Worm (Caenorhabditis elegans) whole organism, L4 larva: ENCODE data around the gene F48G7.8.

Experiments
- F26F4.8 ChIP-seq: fragments of 200-800 bp; sonication (Bioruptor generic); conservative IDR thresholded peaks from 2 replicates; pipeline ENCODE4 v1.3.6; 2022; ENCODE audit warnings: missing genetic modification characterization, missing compliant biosample characterization
- R02D3.7 ChIP-seq: fragments of 150-350 bp; sonication (generic microtip); optimal IDR thresholded peaks from 3 replicates; lab custom pipeline; 2014; ENCODE audit warnings: missing biosample characterization, missing genetic modification characterization
- T20F7.1 ChIP-seq: fragments of 200-800 bp; sonication (Bioruptor generic); optimal IDR thresholded peaks from 2 replicates; lab custom pipeline; 2018; ENCODE audit warnings: mild to moderate bottlenecking, missing genetic modification characterization, missing compliant biosample characterization
- Y105C5A.15 ChIP-seq: fragments of 200-800 bp; sonication (Bioruptor generic); IDR thresholded peaks from 2 replicates; pipeline ENCODE4 v1.3.6; 2022; ENCODE audit warnings: missing genetic modification characterization, missing compliant biosample characterization
- ZK337.2 ChIP-seq: fragments of 200-800 bp; sonication (Bioruptor generic); IDR thresholded peaks from 2 replicates; pipeline ENCODE4 v1.3.6; 2022; ENCODE audit warnings: missing genetic modification reagents, missing genetic modification characterization, missing compliant biosample characterization
- aha-1 ChIP-seq: fragments of 150-350 bp; peaks from one replicate; lab custom pipeline; 2014; ENCODE audit warnings: missing biosample characterization, missing genetic modification characterization
- ama-1 ChIP-seq: fragments of 150-350 bp; optimal IDR thresholded peaks from 2 replicates; lab custom pipeline; 2014; ENCODE audit warnings: inconsistent platforms, mixed read lengths
- arid-1 ChIP-seq: fragments of 200-800 bp; sonication (Bioruptor generic); conservative IDR thresholded peaks from 2 replicates; pipeline ENCODE4 v1.3.6; 2022; ENCODE audit warnings: missing genetic modification reagents, missing genetic modification characterization, missing compliant biosample characterization
- ceh-28 ChIP-seq: fragments of 150-350 bp; optimal IDR thresholded peaks from 2 replicates; lab custom pipeline; 2014; ENCODE audit warnings: missing biosample characterization, missing genetic modification reagents, missing genetic modification characterization
- ceh-32 ChIP-seq: sonication (generic microtip); optimal IDR thresholded peaks from 2 replicates; lab custom pipeline; 2016; ENCODE audit warnings: mild to moderate bottlenecking, missing genetic modification characterization, missing compliant biosample characterization; ENCODE audit not compliant: poor library complexity
- ceh-62 ChIP-seq: sonication (generic microtip); optimal IDR thresholded peaks from 2 replicates; lab custom pipeline; 2017; ENCODE audit warnings: missing biosample characterization, missing genetic modification characterization
- ceh-82 ChIP-seq: sonication (generic microtip); optimal IDR thresholded peaks from 2 replicates; lab custom pipeline; 2017; ENCODE audit warnings: missing biosample characterization, missing genetic modification characterization
- ctbp-1 ChIP-seq: fragments of 200-800 bp; sonication (Bioruptor generic); IDR thresholded peaks from 2 replicates; pipeline ENCODE4 v1.3.6; 2022; ENCODE audit warnings: missing genetic modification reagents, missing genetic modification characterization, missing compliant biosample characterization
- daf-19 ChIP-seq: fragments of 200-800 bp; sonication (Bioruptor generic); conservative IDR thresholded peaks from 2 replicates; pipeline ENCODE4 v1.3.6; 2022; ENCODE audit warnings: missing genetic modification characterization, missing compliant biosample characterization
- dmd-6 ChIP-seq: fragments of 200-800 bp; sonication (Bioruptor generic); IDR thresholded peaks from 2 replicates; pipeline ENCODE4 v1.3.6; 2022; ENCODE audit warnings: missing genetic modification reagents, missing genetic modification characterization, missing compliant biosample characterization
- dmd-9 ChIP-seq: fragments of 200-800 bp; sonication (Bioruptor generic); IDR thresholded peaks from 2 replicates; pipeline ENCODE4 v1.3.6; 2022; ENCODE audit warnings: missing genetic modification reagents, missing genetic modification characterization, missing compliant biosample characterization
- gei-8 ChIP-seq: fragments of 200-800 bp; sonication (Bioruptor generic); optimal IDR thresholded peaks from 2 replicates; lab custom pipeline; 2018; ENCODE audit warnings: mild to moderate bottlenecking, missing genetic modification characterization, missing compliant biosample characterization
- hif-1 ChIP-seq, 2 experiments: sonication (generic microtip); optimal IDR thresholded peaks; 2 replicates each; lab custom pipeline; 2016 to 2017; ENCODE audit warnings: missing compliant biosample characterization in 2 of 2, missing genetic modification characterization in 2 of 2, missing genetic modification reagents in 2 of 2, missing genotype in 2 of 2, mild to moderate bottlenecking in 1 of 2
- hlh-11 ChIP-seq: fragments of 200-800 bp; sonication (Bioruptor generic); optimal IDR thresholded peaks from 2 replicates; lab custom pipeline; 2018; ENCODE audit warnings: mild to moderate bottlenecking, missing genetic modification characterization, missing compliant biosample characterization
- hlh-30 ChIP-seq: sonication (generic microtip); optimal IDR thresholded peaks from 2 replicates; lab custom pipeline; 2017; ENCODE audit warnings: antibody characterized with exemption, mild to moderate bottlenecking, missing genetic modification characterization, missing compliant biosample characterization; ENCODE audit not compliant: insufficient read depth
- lin-1 ChIP-seq: fragments of 200-800 bp; sonication (Bioruptor generic); IDR thresholded peaks from 2 replicates; pipeline ENCODE4 v1.3.6; 2022; ENCODE audit warnings: missing genetic modification reagents, missing genetic modification characterization, missing compliant biosample characterization
- lin-13 ChIP-seq: fragments of 150-350 bp; optimal IDR thresholded peaks from 2 replicates; lab custom pipeline; 2014; ENCODE audit warnings: missing biosample characterization, missing genetic modification reagents, missing genetic modification characterization
- lin-38 ChIP-seq: fragments of 200-800 bp; sonication (Bioruptor generic); IDR thresholded peaks from 2 replicates; pipeline ENCODE4 v1.3.6; 2022; ENCODE audit warnings: missing genetic modification reagents, missing genetic modification characterization, missing compliant biosample characterization
- lin-39 ChIP-seq: fragments of 150-350 bp; optimal IDR thresholded peaks from 2 replicates; lab custom pipeline; 2014; ENCODE audit warnings: missing biosample characterization, missing genetic modification reagents, missing genetic modification characterization
- lir-3 ChIP-seq: sonication (generic microtip); optimal IDR thresholded peaks from 2 replicates; lab custom pipeline; 2016; ENCODE audit warnings: mild to moderate bottlenecking, missing genetic modification characterization, missing compliant biosample characterization
- lsy-2 ChIP-seq, 2 experiments: fragments of 150-350 bp in 1 of 2; sonication (generic microtip) in 1 of 2; optimal IDR thresholded peaks; 2 replicates each; lab custom pipeline; 2014 to 2017; ENCODE audit warnings: missing biosample characterization in 2 of 2, missing genetic modification characterization in 2 of 2
- mep-1 ChIP-seq: fragments of 150-350 bp; sonication (generic microtip); optimal IDR thresholded peaks from 3 replicates; lab custom pipeline; 2014; ENCODE audit warnings: missing biosample characterization, missing genetic modification characterization
- mes-2 ChIP-seq: sonication (generic microtip); optimal IDR thresholded peaks from 2 replicates; lab custom pipeline; 2016; ENCODE audit warnings: missing genotype, mild to moderate bottlenecking, missing genetic modification characterization, missing compliant biosample characterization; ENCODE audit not compliant: poor library complexity, severe bottlenecking
- nhr-10 ChIP-seq: fragments of 150-350 bp; optimal IDR thresholded peaks from 2 replicates; lab custom pipeline; 2014; ENCODE audit warnings: missing biosample characterization, missing genetic modification characterization
- nhr-102 ChIP-seq: sonication (generic microtip); optimal IDR thresholded peaks from 2 replicates; lab custom pipeline; 2016; ENCODE audit warnings: mild to moderate bottlenecking, missing genetic modification characterization, moderate library complexity, missing compliant biosample characterization
- nhr-6 ChIP-seq: fragments of 150-350 bp; optimal IDR thresholded peaks from 2 replicates; lab custom pipeline; 2014; ENCODE audit warnings: missing biosample characterization, missing genetic modification characterization
- nhr-77 ChIP-seq: fragments of 150-350 bp; optimal IDR thresholded peaks from 2 replicates; lab custom pipeline; 2014; ENCODE audit warnings: missing biosample characterization, missing genetic modification characterization
- saeg-2 ChIP-seq: fragments of 200-800 bp; sonication (Bioruptor generic); IDR thresholded peaks from 2 replicates; pipeline ENCODE4 v1.3.6; 2022; ENCODE audit warnings: missing genetic modification reagents, missing genetic modification characterization, missing compliant biosample characterization
- set-16 ChIP-seq: fragments of 200-800 bp; sonication (Bioruptor generic); IDR thresholded peaks from 2 replicates; pipeline ENCODE4 v1.3.6; 2022; ENCODE audit warnings: missing genetic modification reagents, missing genetic modification characterization, missing compliant biosample characterization
- unc-130 ChIP-seq: sonication (generic microtip); optimal IDR thresholded peaks from 2 replicates; lab custom pipeline; 2016; ENCODE audit warnings: missing genetic modification reagents, missing genetic modification characterization, missing compliant biosample characterization
- unc-39 ChIP-seq: sonication (generic microtip); optimal IDR thresholded peaks from 2 replicates; lab custom pipeline; 2017; ENCODE audit warnings: missing biosample characterization, missing genetic modification characterization
- unc-62 ChIP-seq, 3 experiments: fragments of 150-350 bp in 1 of 3; sonication (generic microtip); optimal IDR thresholded peaks in 2 of 3; peaks in 1 of 3; 1 replicate in 1 of 3; 2 replicates in 2 of 3; lab custom pipeline; 2014 to 2017; ENCODE audit warnings: missing biosample characterization in 3 of 3, missing genetic modification characterization in 3 of 3, missing genetic modification reagents in 3 of 3, missing genotype in 1 of 3
- zag-1 ChIP-seq: fragments of 150-350 bp; optimal IDR thresholded peaks from 2 replicates; lab custom pipeline; 2014; ENCODE audit warnings: missing biosample characterization, missing genetic modification characterization
- zfp-2 ChIP-seq: sonication (generic microtip); optimal IDR thresholded peaks from 2 replicates; lab custom pipeline; 2016; ENCODE audit warnings: mild to moderate bottlenecking, missing genetic modification characterization, missing compliant biosample characterization
- ztf-7 ChIP-seq: fragments of 150-350 bp; optimal IDR thresholded peaks from 2 replicates; lab custom pipeline; 2014; ENCODE audit warnings: missing biosample characterization, missing genetic modification characterization

F48G7.8 gene

ce11 chrV:592959-593358 lies 34.5 kb downstream of the F48G7.8 start, which contains the start of gene ZK488.5:
Gene ZK488.5 (plus strand): TSS chrV:593259.
- TF ChIP-seq nhr-102 (tag; lab: Kevin White, UChicago), result no peak
- no peak for TF ChIP-seq aha-1 (tag; lab: Kevin White, UChicago)
- no peak for TF ChIP-seq lsy-2 (tag; optimal IDR thresholded peaks at IDR 0.05; lab: Kevin White, UChicago)
- no peak for TF ChIP-seq nhr-6 (tag; lab: Kevin White, UChicago)
- no peak for TF ChIP-seq dmd-9 (GFP tag; lab: Robert Waterston, UW)
- no peak for TF ChIP-seq mep-1 (tag; lab: Kevin White, UChicago)
- no peak for TF ChIP-seq nhr-10

ce11 chrV:590182-590581 lies 37.3 kb downstream of the F48G7.8 start, which contains the start of gene ZK488.6:
Gene ZK488.6 (plus strand): TSS chrV:590482.
- TF ChIP-seq mes-2 (tag; lab: Kevin White, UChicago) (no peak), ceh-32 (tag; lab: Kevin White, UChicago) (no peak), ztf-7 (no peak), ZK337.2 (GFP tag; lab: Robert Waterston, UW) (no peak), ceh-28 (tag; lab: Kevin White, UChicago) (no peak), lin-38 (no peak), saeg-2 (GFP tag; lab: Robert Waterston, UW) (no peak), lsy-2 (tag; optimal IDR thresholded peaks at IDR 0.05; lab: Kevin White, UChicago) (no peak), nhr-10 (no peak), unc-39 (tag; lab: Kevin White, UChicago) (no peak), gei-8 (no peak), set-16 (GFP tag; lab: Robert Waterston, UW) (no peak), unc-62 (GFP tag; optimal IDR thresholded peaks at IDR 0.05 in 1 of 2; lab: Kevin White, UChicago) (no peak), unc-62 (tag; optimal IDR thresholded peaks at IDR 0.05; lab: Kevin White, UChicago) (no peak), ceh-62 (tag; lab: Kevin White, UChicago) (no peak)

- TF ChIP-seq ama-1 (no peak), unc-130 (no peak), unc-62 (GFP tag; optimal IDR thresholded peaks at IDR 0.05 in 1 of 2; lab: Kevin White, UChicago) (peak in 1 of 2 experiments; percentile 40), unc-62 (tag; optimal IDR thresholded peaks at IDR 0.05; lab: Kevin White, UChicago) (no peak)
Observed at ce11 chrV:587818-588217, 39.7 kb downstream of the F48G7.8 start, which contains the start of gene K06H6.1. Gene K06H6.1 (plus strand): TSS chrV:588118.

- no peak for TF ChIP-seq daf-19 (GFP tag; lab: Robert Waterston, UW)
- TF ChIP-seq lin-13, result no peak
- no peak for TF ChIP-seq lin-39 (tag; lab: Kevin White, UChicago)
- TF ChIP-seq lin-38, result no peak
- peak; percentile 4 for TF ChIP-seq aha-1 (tag; lab: Kevin White, UChicago)
- TF ChIP-seq ama-1, result no peak
Observed at ce11 chrV:585472-585871, 42.0 kb downstream of the F48G7.8 start, which contains the start of gene K06H6.2. Gene K06H6.2 (plus strand): TSS chrV:585772.

- TF ChIP-seq hlh-11 (tag; lab: Kevin White, UChicago) (no peak), dmd-9 (GFP tag; lab: Robert Waterston, UW) (no peak), hif-1 (tag; optimal IDR thresholded peaks at IDR 0.05; lab: Kevin White, UChicago) (no peak), gei-8 (no peak), F26F4.8 (GFP tag; lab: Robert Waterston, UW) (no peak), R02D3.7 (no peak), arid-1 (no peak), zfp-2 (tag; lab: Kevin White, UChicago) (no peak), ZK337.2 (GFP tag; lab: Robert Waterston, UW) (no peak), hlh-30 (tag; lab: Kevin White, UChicago) (no peak), ctbp-1 (GFP tag; lab: Robert Waterston, UW) (no peak), ceh-28 (tag; lab: Kevin White, UChicago) (no peak), T20F7.1 (GFP tag; lab: Kevin White, UChicago) (no peak), Y105C5A.15 (GFP tag; lab: Robert Waterston, UW) (no peak), zag-1 (tag; lab: Kevin White, UChicago) (no peak), lir-3 (tag; lab: Kevin White, UChicago) (no peak), nhr-77 (tag; lab: Kevin White, UChicago) (no peak), lin-1 (GFP tag; lab: Robert Waterston, UW) (no peak), dmd-6 (no peak), ceh-82 (tag; lab: Kevin White, UChicago) (no peak)
Observed at ce11 chrV:581616-582015, 45.9 kb downstream of the F48G7.8 start, which contains the start of gene nstp-7. Gene nstp-7 (plus strand): TSS chrV:581916.
